Worm (Caenorhabditis elegans) whole organism, L2 larva: ENCODE data around the gene zig-2.

Experiments
- C34F6.9 ChIP-seq: fragments of 150-350 bp; optimal IDR thresholded peaks from 2 replicates; lab custom pipeline; 2014; ENCODE audit warnings: missing biosample characterization, missing genetic modification characterization
- Y55F3AM.14 ChIP-seq: fragments of 200-800 bp; sonication (Bioruptor generic); optimal IDR thresholded peaks from 2 replicates; lab custom pipeline; 2018; ENCODE audit warnings: mild to moderate bottlenecking, missing genetic modification characterization, missing compliant biosample characterization
- ZK546.5 ChIP-seq: sonication (generic microtip); optimal IDR thresholded peaks from 2 replicates; lab custom pipeline; 2017; ENCODE audit warnings: missing biosample characterization, missing genetic modification characterization
- alr-1 ChIP-seq: fragments of 150-350 bp; optimal IDR thresholded peaks from 2 replicates; lab custom pipeline; 2014; ENCODE audit warnings: missing biosample characterization, missing genetic modification characterization
- aly-2 ChIP-seq: fragments of 150-350 bp; optimal IDR thresholded peaks from 2 replicates; lab custom pipeline; 2014; ENCODE audit warnings: missing biosample characterization, missing genetic modification characterization
- ama-1 ChIP-seq: fragments of 150-350 bp; optimal IDR thresholded peaks from 2 replicates; lab custom pipeline; 2018; ENCODE audit warnings: inconsistent platforms
- blmp-1 ChIP-seq: sonication (generic microtip); optimal IDR thresholded peaks from 2 replicates; lab custom pipeline; 2017; ENCODE audit warnings: missing genetic modification characterization, mild to moderate bottlenecking, missing compliant biosample characterization, antibody characterized with exemption, moderate library complexity; ENCODE audit not compliant: insufficient read depth
- ceh-16 ChIP-seq: fragments of 150-350 bp; optimal IDR thresholded peaks from 2 replicates; lab custom pipeline; 2014; ENCODE audit warnings: missing biosample characterization, missing genetic modification characterization
- crh-2 ChIP-seq: sonication (generic microtip); optimal IDR thresholded peaks from 2 replicates; lab custom pipeline; 2017; ENCODE audit warnings: missing biosample characterization, missing genetic modification characterization
- dmd-4 ChIP-seq: sonication (generic microtip); optimal IDR thresholded peaks from 2 replicates; lab custom pipeline; 2017; ENCODE audit warnings: missing biosample characterization, missing genetic modification characterization
- egl-27 ChIP-seq: sonication (generic microtip); optimal IDR thresholded peaks from 3 replicates; lab custom pipeline; 2017; ENCODE audit warnings: missing biosample characterization, missing genetic modification reagents, missing genetic modification characterization
- elt-1 ChIP-seq: fragments of 150-350 bp; optimal IDR thresholded peaks from 2 replicates; lab custom pipeline; 2014; ENCODE audit warnings: missing biosample characterization, missing genetic modification characterization
- elt-3 ChIP-seq: sonication (generic microtip); optimal IDR thresholded peaks from 2 replicates; lab custom pipeline; 2017; ENCODE audit warnings: missing biosample characterization, missing genetic modification characterization
- gmeb-1 ChIP-seq: fragments of 150-350 bp; optimal IDR thresholded peaks from 2 replicates; lab custom pipeline; 2014; ENCODE audit warnings: missing biosample characterization, missing genetic modification characterization
- lin-11 ChIP-seq: fragments of 150-350 bp; sonication (generic microtip); optimal IDR thresholded peaks from 2 replicates; lab custom pipeline; 2014; ENCODE audit warnings: missing biosample characterization, missing genetic modification characterization, inconsistent platforms, mixed read lengths
- lsy-2 ChIP-seq, 2 experiments: fragments of 150-350 bp in 1 of 2; sonication (generic microtip) in 1 of 2; optimal IDR thresholded peaks; 2 replicates each; lab custom pipeline; 2014 to 2017; ENCODE audit warnings: missing biosample characterization in 2 of 2, missing genetic modification characterization in 2 of 2
- mab-5 ChIP-seq: fragments of 150-350 bp; optimal IDR thresholded peaks from 2 replicates; lab custom pipeline; 2014; ENCODE audit warnings: missing biosample characterization, missing genetic modification characterization
- mdl-1 ChIP-seq, 2 experiments: fragments of 150-350 bp in 1 of 2; sonication (generic microtip) in 1 of 2; optimal IDR thresholded peaks; 2 replicates each; lab custom pipeline; 2017; ENCODE audit warnings: missing biosample characterization in 2 of 2, missing genetic modification characterization in 2 of 2
- nhr-12 ChIP-seq: fragments of 150-350 bp; optimal IDR thresholded peaks from 2 replicates; lab custom pipeline; 2014; ENCODE audit warnings: missing biosample characterization, missing genetic modification characterization
- nhr-23 ChIP-seq: fragments of 150-350 bp; optimal IDR thresholded peaks from 2 replicates; lab custom pipeline; 2014; ENCODE audit warnings: missing biosample characterization, missing genetic modification reagents, missing genetic modification characterization
- nhr-237 ChIP-seq: fragments of 150-350 bp; optimal IDR thresholded peaks from 2 replicates; lab custom pipeline; 2014; ENCODE audit warnings: missing biosample characterization, missing genetic modification characterization
- nhr-25 ChIP-seq: fragments of 150-350 bp; sonication (generic microtip); optimal IDR thresholded peaks from 3 replicates; lab custom pipeline; 2014; ENCODE audit warnings: missing biosample characterization, missing genetic modification characterization
- nhr-6 ChIP-seq: fragments of 150-350 bp; optimal IDR thresholded peaks from 2 replicates; lab custom pipeline; 2014; ENCODE audit warnings: missing biosample characterization, missing genetic modification characterization
- nhr-77 ChIP-seq: fragments of 150-350 bp; optimal IDR thresholded peaks from 2 replicates; lab custom pipeline; 2014; ENCODE audit warnings: missing biosample characterization, missing genetic modification characterization
- peb-1 ChIP-seq: fragments of 150-350 bp; optimal IDR thresholded peaks from 2 replicates; lab custom pipeline; 2014; ENCODE audit warnings: missing biosample characterization, missing genetic modification characterization
- sem-4 ChIP-seq: fragments of 150-350 bp; optimal IDR thresholded peaks from 2 replicates; lab custom pipeline; 2014; ENCODE audit warnings: missing biosample characterization, missing genetic modification reagents, missing genetic modification characterization
- skn-1 ChIP-seq: sonication (generic microtip); optimal IDR thresholded peaks from 2 replicates; lab custom pipeline; 2017; ENCODE audit warnings: missing biosample characterization, missing genetic modification characterization
- sma-3 ChIP-seq: sonication (generic microtip); optimal IDR thresholded peaks from 2 replicates; lab custom pipeline; 2016; ENCODE audit warnings: missing genetic modification reagents, missing genetic modification characterization, missing compliant biosample characterization
- sma-9 ChIP-seq, 2 experiments: fragments of 150-350 bp in 1 of 2; sonication (generic microtip) in 1 of 2; optimal IDR thresholded peaks; 2 replicates each; lab custom pipeline; 2014 to 2016; ENCODE audit warnings: missing genetic modification characterization in 2 of 2, mild to moderate bottlenecking in 1 of 2, missing biosample characterization in 1 of 2, missing compliant biosample characterization in 1 of 2, missing genetic modification reagents in 1 of 2, moderate library complexity in 1 of 2
- snpc-4 ChIP-seq: fragments of 150-350 bp; optimal IDR thresholded peaks from 2 replicates; lab custom pipeline; 2014; ENCODE audit warnings: missing biosample characterization, missing genetic modification characterization
- unc-39 ChIP-seq: fragments of 150-350 bp; optimal IDR thresholded peaks from 2 replicates; lab custom pipeline; 2014; ENCODE audit warnings: missing biosample characterization, missing genetic modification characterization
- unc-55 ChIP-seq: fragments of 150-350 bp; sonication (generic microtip); optimal IDR thresholded peaks from 3 replicates; lab custom pipeline; 2014; ENCODE audit warnings: missing biosample characterization, missing genetic modification reagents, missing genetic modification characterization
- unc-62 ChIP-seq: fragments of 150-350 bp; optimal IDR thresholded peaks from 2 replicates; lab custom pipeline; 2014; ENCODE audit warnings: missing biosample characterization, missing genetic modification reagents, missing genetic modification characterization
- zag-1 ChIP-seq: fragments of 150-350 bp; optimal IDR thresholded peaks from 2 replicates; lab custom pipeline; 2014; ENCODE audit warnings: missing biosample characterization, missing genetic modification characterization
- ztf-1 ChIP-seq: fragments of 200-800 bp; sonication (Bioruptor generic); conservative IDR thresholded peaks from 2 replicates; pipeline ENCODE4 v1.3.6; 2022; ENCODE audit warnings: missing genetic modification characterization, missing compliant biosample characterization

zig-2 gene

ce11 chrX:12323439-12323838 lies 17.8 kb downstream of the zig-2 start, which contains the start of gene srd-40:
srd-40 (plus strand) TSS chrX:12323739.
- TF ChIP-seq unc-39 (tag; lab: Kevin White, UChicago) (no peak), mab-5 (tag; lab: Kevin White, UChicago) (no peak), nhr-237 (tag; lab: Kevin White, UChicago) (no peak)

- TF ChIP-seq skn-1 (tag; lab: Kevin White, UChicago) (no peak), blmp-1 (no peak), dmd-4 (tag; lab: Kevin White, UChicago) (no peak), sma-9 (GFP tag; optimal IDR thresholded peaks at IDR 0.05; lab: Kevin White, UChicago) (no peak), sma-9 (tag; optimal IDR thresholded peaks at IDR 0.05; lab: Kevin White, UChicago) (no peak), unc-55 (no peak), nhr-6 (tag; lab: Kevin White, UChicago) (no peak), ZK546.5 (tag; lab: Kevin White, UChicago) (no peak), crh-2 (tag; lab: Kevin White, UChicago) (no peak), elt-1 (no peak), zag-1 (tag; lab: Kevin White, UChicago) (no peak), unc-62 (GFP tag; lab: Kevin White, UChicago) (no peak), aly-2 (tag; lab: Kevin White, UChicago) (no peak)
- TF ChIP-seq, all 48 proteins: peak for 0
Observed at ce11 chrX:12321357-12321756, 19.9 kb downstream of the zig-2 start, which contains the start of gene F17A2.13. F17A2.13 (plus strand) TSS chrX:12321657.

- no peak for TF ChIP-seq lin-11 (tag; lab: Kevin White, UChicago)
- no peak for TF ChIP-seq blmp-1
- no peak for TF ChIP-seq nhr-237 (tag; lab: Kevin White, UChicago)
- no peak for TF ChIP-seq peb-1 (tag; lab: Kevin White, UChicago)
- TF ChIP-seq ZK546.5 (tag; lab: Kevin White, UChicago) = no peak
- no peak for TF ChIP-seq nhr-12 (tag; lab: Kevin White, UChicago)
- no peak for TF ChIP-seq sem-4 (tag; lab: Kevin White, UChicago)
- no peak for TF ChIP-seq ama-1 (lab: Kevin White, UChicago)
- TF ChIP-seq egl-27 (tag; lab: Kevin White, UChicago) = no peak
- no peak for TF ChIP-seq ceh-16 (tag; lab: Kevin White, UChicago)
- TF ChIP-seq sma-3 (GFP tag; lab: Kevin White, UChicago) = no peak
- TF ChIP-seq alr-1 (tag; lab: Kevin White, UChicago) = no peak
- no peak for TF ChIP-seq Y55F3AM.14 (GFP tag; lab: Kevin White, UChicago)
- no peak for TF ChIP-seq sma-9 (GFP tag; optimal IDR thresholded peaks at IDR 0.05; lab: Kevin White, UChicago)
- no peak for TF ChIP-seq sma-9 (tag; optimal IDR thresholded peaks at IDR 0.05; lab: Kevin White, UChicago)
- no peak for TF ChIP-seq skn-1 (tag; lab: Kevin White, UChicago)
- TF ChIP-seq mdl-1 (tag; optimal IDR thresholded peaks at IDR 0.05; lab: Kevin White, UChicago) = no peak
- TF ChIP-seq dmd-4 (tag; lab: Kevin White, UChicago) = no peak
- no peak for TF ChIP-seq gmeb-1
- TF ChIP-seq C34F6.9 (tag; lab: Kevin White, UChicago) = no peak
- TF ChIP-seq, all 48 proteins: peak for 0
Observed at ce11 chrX:12320737-12321136, 20.5 kb downstream of the zig-2 start, which contains the start of gene ceh-40. ceh-40 (minus strand) TSS chrX:12320777.

ce11 chrX:12317560-12317959 lies 23.7 kb downstream of the zig-2 start:
- TF ChIP-seq snpc-4 (tag; lab: Kevin White, UChicago) = no peak

ce11 chrX:12315268-12315667 lies 26.0 kb downstream of the zig-2 start, which contains the start of gene xtr-2:
xtr-2 (plus strand) TSS chrX:12315568.
- no peak for TF ChIP-seq egl-27 (tag; lab: Kevin White, UChicago)
- no peak for TF ChIP-seq lsy-2 (tag; optimal IDR thresholded peaks at IDR 0.05; lab: Kevin White, UChicago)
- no peak for TF ChIP-seq nhr-25 (tag; lab: Kevin White, UChicago)
- no peak for TF ChIP-seq nhr-23
- TF ChIP-seq unc-55 = no peak
- TF ChIP-seq skn-1 (tag; lab: Kevin White, UChicago) = no peak
- TF ChIP-seq C34F6.9 (tag; lab: Kevin White, UChicago) = no peak
- no peak for TF ChIP-seq dmd-4 (tag; lab: Kevin White, UChicago)
- no peak for TF ChIP-seq lin-11 (tag; lab: Kevin White, UChicago)
- no peak for TF ChIP-seq zag-1 (tag; lab: Kevin White, UChicago)
- no peak for TF ChIP-seq ZK546.5 (tag; lab: Kevin White, UChicago)
- TF ChIP-seq unc-62 (GFP tag; lab: Kevin White, UChicago) = no peak
- no peak for TF ChIP-seq ztf-1 (GFP tag; lab: Robert Waterston, UW)
- TF ChIP-seq nhr-77 = no peak
- no peak for TF ChIP-seq elt-3 (tag; lab: Kevin White, UChicago)
